Worm (Caenorhabditis elegans) whole organism, L3 larva: ENCODE data around the gene ZC168.2.

ENCODE experiments used
- ama-1 ChIP-seq: fragments of 150-350 bp; optimal IDR thresholded peaks from 2 replicates; lab custom pipeline; 2018
- ceh-28 ChIP-seq: fragments of 150-350 bp; optimal IDR thresholded peaks from 2 replicates; lab custom pipeline; 2014; ENCODE audit warnings: missing biosample characterization, missing genetic modification reagents, missing genetic modification characterization
- ceh-82 ChIP-seq: fragments of 150-350 bp; optimal IDR thresholded peaks from 2 replicates; lab custom pipeline; 2014; ENCODE audit warnings: missing biosample characterization, missing genetic modification characterization
- daf-12 ChIP-seq: fragments of 150-350 bp; optimal IDR thresholded peaks from 2 replicates; lab custom pipeline; 2014; ENCODE audit warnings: missing biosample characterization, missing genetic modification reagents, missing genetic modification characterization
- eor-1 ChIP-seq, 2 experiments: fragments of 150-350 bp; optimal IDR thresholded peaks; 2 replicates each; lab custom pipeline; 2014 to 2018; ENCODE audit warnings: missing biosample characterization in 2 of 2, missing genetic modification characterization in 2 of 2
- fos-1 ChIP-seq: fragments of 150-350 bp; optimal IDR thresholded peaks from 2 replicates; lab custom pipeline; 2014; ENCODE audit warnings: missing biosample characterization, missing genetic modification characterization
- lin-15B ChIP-seq: fragments of 150-350 bp; optimal IDR thresholded peaks from 2 replicates; lab custom pipeline; 2014; ENCODE audit warnings: missing biosample characterization, missing genetic modification characterization
- lsy-12 ChIP-seq: sonication (generic microtip); optimal IDR thresholded peaks from 2 replicates; lab custom pipeline; 2016; ENCODE audit warnings: mild to moderate bottlenecking, missing genetic modification characterization, missing compliant biosample characterization
- nhr-23 ChIP-seq: fragments of 150-350 bp; optimal IDR thresholded peaks from 2 replicates; lab custom pipeline; 2014; ENCODE audit warnings: missing biosample characterization, missing genetic modification reagents, missing genetic modification characterization
- nhr-237 ChIP-seq: fragments of 150-350 bp; optimal IDR thresholded peaks from 2 replicates; lab custom pipeline; 2014; ENCODE audit warnings: missing biosample characterization, missing genetic modification characterization
- nhr-25 ChIP-seq: sonication (generic microtip); optimal IDR thresholded peaks from 2 replicates; lab custom pipeline; 2017; ENCODE audit warnings: missing biosample characterization, missing genetic modification characterization
- nhr-43 ChIP-seq: sonication (generic microtip); optimal IDR thresholded peaks from 2 replicates; lab custom pipeline; 2016; ENCODE audit warnings: mild to moderate bottlenecking, missing genetic modification characterization, missing compliant biosample characterization; ENCODE audit not compliant: poor library complexity, severe bottlenecking
- nhr-67 ChIP-seq: fragments of 150-350 bp; optimal IDR thresholded peaks from 2 replicates; lab custom pipeline; 2014; ENCODE audit warnings: missing biosample characterization, missing genetic modification characterization
- sea-2 ChIP-seq: fragments of 150-350 bp; sonication (generic microtip); optimal IDR thresholded peaks from 4 replicates; lab custom pipeline; 2014; ENCODE audit warnings: missing biosample characterization, missing genetic modification reagents, missing genetic modification characterization
- tbx-2 ChIP-seq: sonication (generic microtip); optimal IDR thresholded peaks from 2 replicates; lab custom pipeline; 2016; ENCODE audit warnings: mild to moderate bottlenecking, missing genetic modification characterization, missing compliant biosample characterization

The ZC168.2 gene

DNA sequence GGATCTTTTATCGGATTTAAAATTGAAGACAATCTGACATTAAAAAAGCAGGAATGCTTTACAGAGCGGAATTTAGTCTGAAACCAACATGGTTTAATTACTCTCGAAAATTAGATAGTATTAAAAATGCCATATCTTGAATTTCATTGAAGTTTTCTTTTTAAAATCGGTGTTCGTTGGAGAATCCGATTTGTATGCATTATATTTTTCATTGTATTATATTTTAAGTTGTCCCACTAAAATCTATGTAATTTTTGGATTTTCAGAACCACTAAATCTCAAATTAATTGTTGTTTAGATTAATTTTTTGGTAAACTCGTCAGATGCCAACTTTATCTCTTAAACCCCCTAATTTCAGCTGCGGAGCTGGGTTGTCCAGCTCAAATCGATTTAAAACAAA, 50.7 kb downstream of the ZC168.2 start:
- no peak for TF ChIP-seq fos-1 (tag; lab: Kevin White, UChicago)
- TF ChIP-seq nhr-23: peak; percentile 71
- no peak for TF ChIP-seq lin-15B
- TF ChIP-seq nhr-43 (tag; lab: Kevin White, UChicago): peak; percentile 32
- no peak for TF ChIP-seq sea-2
- peak; percentile 31 for TF ChIP-seq ama-1 (lab: Kevin White, UChicago)
- no peak for TF ChIP-seq eor-1 (tag; optimal IDR thresholded peaks at IDR 0.05; lab: Kevin White, UChicago)
- no peak for TF ChIP-seq nhr-237 (tag; lab: Kevin White, UChicago)
- TF ChIP-seq tbx-2: no peak
- peak; percentile 18 for TF ChIP-seq lsy-12 (tag; lab: Kevin White, UChicago)
- peak; percentile 25 for TF ChIP-seq ceh-28 (tag; lab: Kevin White, UChicago)
- TF ChIP-seq daf-12: no peak
- no peak for TF ChIP-seq nhr-67 (tag; lab: Kevin White, UChicago)
- TF ChIP-seq ceh-82: no peak
- TF ChIP-seq nhr-25: no peak
